Worm (Caenorhabditis elegans) whole organism, young adult: ENCODE results near the gene T08B6.1.

Experiments
- B0336.3 ChIP-seq: fragments of 200-800 bp; sonication (Bioruptor generic); IDR thresholded peaks from 2 replicates; pipeline ENCODE4 v1.3.6; 2022; ENCODE audit warnings: missing genetic modification characterization, missing compliant biosample characterization
- D2030.7 ChIP-seq: fragments of 200-800 bp; sonication (Bioruptor generic); IDR thresholded peaks from 2 replicates; pipeline ENCODE4 v1.3.6; 2022; ENCODE audit warnings: missing genetic modification reagents, missing genetic modification characterization, missing compliant biosample characterization
- F10E7.11 ChIP-seq: sonication (generic microtip); optimal IDR thresholded peaks from 2 replicates; lab custom pipeline; 2017; ENCODE audit warnings: mild to moderate bottlenecking, missing genetic modification characterization, moderate library complexity, missing compliant biosample characterization
- F39B2.1 ChIP-seq: fragments of 200-800 bp; sonication (Bioruptor generic); IDR thresholded peaks from 2 replicates; pipeline ENCODE4 v1.3.6; 2022; ENCODE audit warnings: missing genetic modification reagents, missing genetic modification characterization, missing compliant biosample characterization
- K11D2.4 ChIP-seq: fragments of 200-800 bp; sonication (Bioruptor generic); IDR thresholded peaks from 2 replicates; pipeline ENCODE4 v1.3.6; 2022; ENCODE audit warnings: missing genetic modification reagents, missing genetic modification characterization, missing compliant biosample characterization
- K12H6.12 ChIP-seq: fragments of 200-800 bp; sonication (Bioruptor generic); optimal IDR thresholded peaks from 2 replicates; lab custom pipeline; 2018; ENCODE audit warnings: mild to moderate bottlenecking, missing genetic modification characterization, missing compliant biosample characterization
- T07F8.4 ChIP-seq: sonication (generic microtip); optimal IDR thresholded peaks from 2 replicates; lab custom pipeline; 2016; ENCODE audit warnings: mild to moderate bottlenecking, missing genetic modification characterization, moderate library complexity, missing compliant biosample characterization
- Y53F4B.3 ChIP-seq: fragments of 200-800 bp; sonication (Bioruptor generic); IDR thresholded peaks from 2 replicates; pipeline ENCODE4 v1.3.6; 2022; ENCODE audit warnings: missing genetic modification reagents, missing genetic modification characterization, missing compliant biosample characterization
- Y56A3A.18 ChIP-seq: fragments of 200-800 bp; sonication (Bioruptor generic); IDR thresholded peaks from 2 replicates; pipeline ENCODE4 v1.3.6; 2022; ENCODE audit warnings: missing genetic modification reagents, missing genetic modification characterization, missing compliant biosample characterization
- ZK185.1 ChIP-seq: sonication (generic microtip); optimal IDR thresholded peaks from 2 replicates; lab custom pipeline; 2016; ENCODE audit warnings: mild to moderate bottlenecking, missing genetic modification characterization, missing compliant biosample characterization; ENCODE audit not compliant: poor library complexity, severe bottlenecking
- aptf-2 ChIP-seq: fragments of 200-800 bp; sonication (Bioruptor generic); conservative IDR thresholded peaks from 2 replicates; pipeline ENCODE4 v1.3.6; 2022; ENCODE audit warnings: missing genetic modification reagents, missing genetic modification characterization, missing compliant biosample characterization
- attf-5 ChIP-seq: fragments of 200-800 bp; sonication (Bioruptor generic); optimal IDR thresholded peaks from 2 replicates; lab custom pipeline; 2018; ENCODE audit warnings: mild to moderate bottlenecking, missing genetic modification characterization, missing compliant biosample characterization
- bed-2 ChIP-seq: fragments of 200-800 bp; sonication (Bioruptor generic); IDR thresholded peaks from 2 replicates; pipeline ENCODE4 v1.3.6; 2022; ENCODE audit warnings: missing genetic modification reagents, missing genetic modification characterization, missing compliant biosample characterization
- cebp-2 ChIP-seq: fragments of 200-800 bp; sonication (Bioruptor generic); IDR thresholded peaks from 2 replicates; pipeline ENCODE4 v1.3.6; 2022; ENCODE audit warnings: missing genetic modification characterization, missing compliant biosample characterization
- ceh-40 ChIP-seq: fragments of 200-800 bp; sonication (Bioruptor generic); IDR thresholded peaks from 2 replicates; pipeline ENCODE4 v1.3.6; 2022; ENCODE audit warnings: missing genetic modification characterization, missing compliant biosample characterization
- ceh-58 ChIP-seq: fragments of 200-800 bp; sonication (Bioruptor generic); IDR thresholded peaks from 2 replicates; pipeline ENCODE4 v1.3.6; 2022; ENCODE audit warnings: missing genetic modification characterization, missing compliant biosample characterization
- ceh-91 ChIP-seq: fragments of 200-800 bp; sonication (Bioruptor generic); IDR thresholded peaks from 2 replicates; pipeline ENCODE4 v1.3.6; 2022; ENCODE audit warnings: missing genetic modification reagents, missing genetic modification characterization, missing compliant biosample characterization
- chd-7 ChIP-seq: sonication (generic microtip); optimal IDR thresholded peaks from 2 replicates; lab custom pipeline; 2016; ENCODE audit warnings: mild to moderate bottlenecking, missing genetic modification characterization, moderate library complexity, missing compliant biosample characterization
- dox-1 ChIP-seq: fragments of 200-800 bp; sonication (Bioruptor generic); IDR thresholded peaks from 2 replicates; pipeline ENCODE4 v1.3.6; 2022; ENCODE audit warnings: missing genetic modification reagents, missing genetic modification characterization, missing compliant biosample characterization
- efl-1 ChIP-seq: fragments of 150-350 bp; optimal IDR thresholded peaks from 2 replicates; lab custom pipeline; 2014; ENCODE audit warnings: missing biosample characterization, missing genetic modification reagents, missing genetic modification characterization
- egl-44 ChIP-seq: fragments of 200-800 bp; sonication (Bioruptor generic); IDR thresholded peaks from 2 replicates; pipeline ENCODE4 v1.3.6; 2022; ENCODE audit warnings: missing genetic modification reagents, missing genetic modification characterization, missing compliant biosample characterization
- hsf-1 ChIP-seq: fragments of 200-800 bp; sonication (Bioruptor generic); IDR thresholded peaks from 2 replicates; pipeline ENCODE4 v1.3.6; 2022; ENCODE audit warnings: missing genetic modification reagents, missing genetic modification characterization, missing compliant biosample characterization
- lin-26 ChIP-seq: fragments of 200-800 bp; sonication (Bioruptor generic); IDR thresholded peaks from 2 replicates; pipeline ENCODE4 v1.3.6; 2022; ENCODE audit warnings: missing genetic modification reagents, missing genetic modification characterization, missing compliant biosample characterization
- lin-35 ChIP-seq, 3 experiments: fragments of 150-350 bp in 2 of 3; sonication (generic microtip) in 1 of 3; optimal IDR thresholded peaks; 2 replicates each; lab custom pipeline; 2014 to 2018; ENCODE audit warnings: missing biosample characterization in 3 of 3, missing genetic modification characterization in 3 of 3, missing genetic modification reagents in 3 of 3
- lir-1 ChIP-seq: fragments of 200-800 bp; sonication (Bioruptor generic); conservative IDR thresholded peaks from 2 replicates; pipeline ENCODE4 v1.3.6; 2022; ENCODE audit warnings: missing genetic modification reagents, missing genetic modification characterization, missing compliant biosample characterization
- madf-10 ChIP-seq: sonication (generic microtip); optimal IDR thresholded peaks from 2 replicates; lab custom pipeline; 2016; ENCODE audit warnings: mild to moderate bottlenecking, missing genetic modification characterization, missing compliant biosample characterization
- madf-6 ChIP-seq: fragments of 200-800 bp; sonication (Bioruptor generic); IDR thresholded peaks from 2 replicates; pipeline ENCODE4 v1.3.6; 2022; ENCODE audit warnings: missing genetic modification reagents, missing genetic modification characterization, missing compliant biosample characterization
- mes-4 ChIP-seq: sonication (generic microtip); optimal IDR thresholded peaks from 2 replicates; lab custom pipeline; 2016; ENCODE audit warnings: missing genotype, missing genetic modification characterization, missing compliant biosample characterization
- nfya-1 ChIP-seq: sonication (generic microtip); optimal IDR thresholded peaks from 2 replicates; lab custom pipeline; 2017; ENCODE audit warnings: antibody characterized with exemption, missing compliant biosample characterization, missing genetic modification characterization, borderline replicate concordance; ENCODE audit not compliant: insufficient read depth
- pha-4 ChIP-seq: fragments of 150-350 bp; sonication (generic microtip); optimal IDR thresholded peaks from 2 replicates; lab custom pipeline; 2014; ENCODE audit warnings: missing biosample characterization, missing genetic modification reagents, missing genetic modification characterization
- rpc-1 ChIP-seq, 2 experiments: fragments of 150-350 bp in 1 of 2; sonication (generic microtip) in 1 of 2; optimal IDR thresholded peaks; 2 replicates each; lab custom pipeline; 2014 to 2018; ENCODE audit warnings: missing biosample characterization in 1 of 2, missing genetic modification characterization in 1 of 2, missing genetic modification reagents in 1 of 2, missing genotype in 1 of 2
- sdz-38 ChIP-seq: sonication (generic microtip); optimal IDR thresholded peaks from 2 replicates; lab custom pipeline; 2016; ENCODE audit warnings: missing genotype, missing genetic modification characterization, missing compliant biosample characterization
- snpc-3.4 ChIP-seq: sonication (generic microtip); optimal IDR thresholded peaks from 2 replicates; lab custom pipeline; 2017; ENCODE audit warnings: missing genetic modification characterization, mild to moderate bottlenecking, missing compliant biosample characterization, antibody characterized with exemption, moderate library complexity, missing genotype, missing genetic modification reagents
- snpc-4 ChIP-seq, 5 experiments: fragments of 150-350 bp in 1 of 5; sonication (generic microtip) in 4 of 5; optimal IDR thresholded peaks; 2 replicates each; lab custom pipeline; 2014 to 2018; ENCODE audit warnings: missing genetic modification characterization in 5 of 5, missing biosample characterization in 3 of 5, antibody characterized with exemption in 2 of 5, mild to moderate bottlenecking in 2 of 5, missing compliant biosample characterization in 2 of 5, missing genotype in 2 of 5, moderate library complexity in 2 of 5, missing genetic modification reagents in 1 of 5
- ztf-22 ChIP-seq: fragments of 200-800 bp; sonication (Bioruptor generic); optimal IDR thresholded peaks from 2 replicates; lab custom pipeline; 2018; ENCODE audit warnings: mild to moderate bottlenecking, missing genetic modification characterization, moderate library complexity, missing compliant biosample characterization

T08B6.1 gene

ce11 chrIV:4930754-4931322, 43.7 kb upstream of the T08B6.1 start (continued):
- TF ChIP-seq madf-6 (GFP tag; lab: Robert Waterston, UW) (no peak; the same call in 1 of the 2 replicates), snpc-4 (GFP tag; optimal IDR thresholded peaks at IDR 0.05; lab: Kevin White, UChicago) (peak; percentile 91), snpc-4 (tag; optimal IDR thresholded peaks at IDR 0.05; lab: Kevin White, UChicago) (peak; percentile 95 to 99 (median 98))

- no peak for TF ChIP-seq B0336.3 (GFP tag; lab: Robert Waterston, UW)
- TF ChIP-seq F10E7.11 (tag; lab: Kevin White, UChicago): no peak
- TF ChIP-seq Y56A3A.18 (GFP tag; lab: Robert Waterston, UW): no peak
- no peak for TF ChIP-seq madf-10 (tag; lab: Kevin White, UChicago)
- no peak for TF ChIP-seq F39B2.1
- no peak for TF ChIP-seq cebp-2
- no peak for TF ChIP-seq attf-5 (GFP tag; lab: Kevin White, UChicago)
- TF ChIP-seq nfya-1 (tag; lab: Kevin White, UChicago): no peak
- no peak for TF ChIP-seq snpc-4 (GFP tag; optimal IDR thresholded peaks at IDR 0.05; lab: Kevin White, UChicago)
- no peak for TF ChIP-seq snpc-4 (tag; optimal IDR thresholded peaks at IDR 0.05; lab: Kevin White, UChicago)
- TF ChIP-seq ceh-91 (GFP tag; lab: Robert Waterston, UW): no peak
- TF ChIP-seq aptf-2 (GFP tag; lab: Robert Waterston, UW): no peak
- no peak for TF ChIP-seq K12H6.12
- TF ChIP-seq pha-4: no peak
- TF ChIP-seq, all 124 proteins: peak for 0
Measured at ce11 chrIV:4930045-4930444, 42.9 kb upstream of the T08B6.1 start, which contains the start of gene Y9C9A.8. TSS of gene Y9C9A.8 (plus strand) at chrIV:4930345.

ce11 chrIV:4920595-4920994, 33.4 kb upstream of the T08B6.1 start:
- peak; percentile 97 for TF ChIP-seq hsf-1 (GFP tag; lab: Robert Waterston, UW)
- peak; percentile 85; the same call in 1 of the 2 replicates for TF ChIP-seq ceh-40 (GFP tag; lab: Robert Waterston, UW)
- TF ChIP-seq, all 124 proteins: peak for 2; not testable (repeated sequence) for 122

- no peak for TF ChIP-seq ZK185.1
- TF ChIP-seq ceh-91 (GFP tag; lab: Robert Waterston, UW): no peak
- no peak for TF ChIP-seq Y53F4B.3 (GFP tag; lab: Robert Waterston, UW)
- TF ChIP-seq K11D2.4: no peak
- TF ChIP-seq, all 124 proteins: peak for 0
Measured at ce11 chrIV:4917774-4918173, 30.6 kb upstream of the T08B6.1 start, which contains the start of gene str-158. TSS of gene str-158 (plus strand) at chrIV:4918074.

ce11 chrIV:4915689-4916088, 28.5 kb upstream of the T08B6.1 start, which contains the start of gene str-155:
TSS of gene str-155 (plus strand) at chrIV:4915989.
- no peak for TF ChIP-seq nfya-1 (tag; lab: Kevin White, UChicago)
- no peak for TF ChIP-seq lin-26
- TF ChIP-seq chd-7 (tag; lab: Kevin White, UChicago): no peak
- TF ChIP-seq mes-4 (tag; lab: Kevin White, UChicago): no peak
- TF ChIP-seq bed-2 (GFP tag; lab: Robert Waterston, UW): no peak
- no peak for TF ChIP-seq ceh-58 (GFP tag; lab: Robert Waterston, UW)
- TF ChIP-seq efl-1: no peak
- no peak for TF ChIP-seq snpc-3.4
- TF ChIP-seq dox-1: no peak
- TF ChIP-seq egl-44 (GFP tag; lab: Robert Waterston, UW): no peak
- TF ChIP-seq sdz-38 (tag; lab: Kevin White, UChicago): no peak
- no peak for TF ChIP-seq aptf-2 (GFP tag; lab: Robert Waterston, UW)
- no peak for TF ChIP-seq lin-35 (GFP tag; optimal IDR thresholded peaks at IDR 0.05; lab: Kevin White, UChicago)
- no peak for TF ChIP-seq ztf-22 (GFP tag; lab: Kevin White, UChicago)
- TF ChIP-seq K12H6.12: no peak
- TF ChIP-seq D2030.7 (GFP tag; lab: Robert Waterston, UW): no peak
- TF ChIP-seq T07F8.4 (tag; lab: Kevin White, UChicago): no peak
- no peak for TF ChIP-seq rpc-1 (optimal IDR thresholded peaks at IDR 0.05; lab: Kevin White, UChicago)
- no peak for TF ChIP-seq rpc-1 (tag; optimal IDR thresholded peaks at IDR 0.05; lab: Kevin White, UChicago)
- TF ChIP-seq lir-1 (GFP tag; lab: Robert Waterston, UW): no peak
- no peak for TF ChIP-seq K11D2.4
- TF ChIP-seq, all 124 proteins: peak for 0
